Worm (Caenorhabditis elegans) whole organism, L3 larva: ENCODE data around the gene B0252.5.

Experiments used
- R02D3.7 ChIP-seq: fragments of 150-350 bp; optimal IDR thresholded peaks from 2 replicates; lab custom pipeline; 2014; ENCODE audit warnings: missing biosample characterization, missing genetic modification characterization
- elt-2 ChIP-seq: sonication (generic microtip); optimal IDR thresholded peaks from 2 replicates; lab custom pipeline; 2016; ENCODE audit warnings: missing genetic modification reagents, mild to moderate bottlenecking, missing genetic modification characterization, missing compliant biosample characterization
- nhr-28 ChIP-seq: fragments of 150-350 bp; optimal IDR thresholded peaks from 2 replicates; lab custom pipeline; 2014; ENCODE audit warnings: missing biosample characterization, missing genetic modification characterization
- nhr-76 ChIP-seq: fragments of 150-350 bp; sonication (generic microtip); optimal IDR thresholded peaks from 5 replicates; lab custom pipeline; 2014; ENCODE audit warnings: missing biosample characterization, missing genetic modification characterization

DNA sequence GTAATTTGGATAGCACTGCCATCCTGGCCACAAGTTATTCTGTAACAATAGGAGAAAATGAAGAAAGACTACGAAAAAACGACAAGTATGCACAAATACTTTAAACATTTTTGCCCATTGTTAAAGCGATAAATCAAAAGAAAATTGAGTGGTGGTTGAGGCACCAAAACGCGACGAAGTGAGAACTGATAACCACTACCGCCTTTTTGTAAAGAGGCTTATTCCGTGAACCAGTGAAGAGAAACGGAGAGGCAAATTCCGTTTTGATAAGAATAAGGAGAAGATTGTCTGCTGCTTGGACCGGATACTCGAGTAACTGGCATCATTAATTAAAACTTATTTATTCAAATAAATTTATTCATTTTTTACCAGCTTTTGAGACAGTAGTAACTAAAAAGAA is 35.0 kb downstream of the B0252.5 start, which contains the start of gene pmp-1:
- TF ChIP-seq nhr-76 (tag; lab: Kevin White, UChicago), result no peak
- TF ChIP-seq nhr-28 (tag; lab: Kevin White, UChicago), result no peak
- TF ChIP-seq elt-2, result peak; percentile 80
- no peak for TF ChIP-seq R02D3.7 (tag; lab: Kevin White, UChicago)
